Worm (Caenorhabditis elegans): Measurements from ENCODE around the gene K03A11.5.

Gene K03A11.5

DNA sequence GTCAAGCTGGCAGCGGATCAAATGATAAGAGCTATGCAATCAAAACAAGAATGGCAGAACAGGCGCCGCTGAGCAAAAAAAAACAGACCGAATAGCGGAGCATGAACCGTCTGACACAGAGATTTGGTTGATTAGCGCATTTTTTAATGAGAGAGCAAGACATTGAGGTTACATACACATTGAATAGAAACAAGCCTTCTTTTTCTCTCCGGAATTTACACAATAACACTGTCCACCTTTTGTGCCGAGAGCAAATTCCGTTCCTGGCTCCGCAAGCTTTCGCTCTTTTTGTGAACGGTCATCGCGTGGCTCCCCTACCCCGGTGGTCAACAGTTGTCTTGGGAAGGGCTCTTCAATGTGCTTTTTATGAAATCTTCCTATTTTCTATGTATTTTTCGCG, 7.8 kb upstream of the K03A11.5 start, which contains the start of gene K03A11.6:
Gene K03A11.6, plus strand, starts transcription at position 301 of the 400 bp plus-strand sequence.
- TF ChIP-seq cebp-1 (GFP tag; IDR thresholded peaks at IDR 0.05) (no peak), cebp-1 (tag; optimal IDR thresholded peaks at IDR 0.05) (no peak), lin-54 (GFP tag; optimal IDR thresholded peaks at IDR 0.05) (no peak), B0019.2 (GFP tag; conservative IDR thresholded peaks at IDR 0.05) (no peak), aptf-3 (GFP tag; IDR thresholded peaks at IDR 0.05) (no peak), lin-26 (GFP tag; IDR thresholded peaks at IDR 0.05) (no peak), hlh-26 (GFP tag; conservative IDR thresholded peaks at IDR 0.05) (no peak), lir-1 (GFP tag; conservative IDR thresholded peaks at IDR 0.05) (no peak)

ce11 chrX:13059984-13060383, 3.4 kb upstream of the K03A11.5 start:
- TF ChIP-seq nhr-80 (tag; optimal IDR thresholded peaks at IDR 0.05) (peak; percentile 82), madf-3 (GFP tag; IDR thresholded peaks at IDR 0.05) (no peak)

DNA sequence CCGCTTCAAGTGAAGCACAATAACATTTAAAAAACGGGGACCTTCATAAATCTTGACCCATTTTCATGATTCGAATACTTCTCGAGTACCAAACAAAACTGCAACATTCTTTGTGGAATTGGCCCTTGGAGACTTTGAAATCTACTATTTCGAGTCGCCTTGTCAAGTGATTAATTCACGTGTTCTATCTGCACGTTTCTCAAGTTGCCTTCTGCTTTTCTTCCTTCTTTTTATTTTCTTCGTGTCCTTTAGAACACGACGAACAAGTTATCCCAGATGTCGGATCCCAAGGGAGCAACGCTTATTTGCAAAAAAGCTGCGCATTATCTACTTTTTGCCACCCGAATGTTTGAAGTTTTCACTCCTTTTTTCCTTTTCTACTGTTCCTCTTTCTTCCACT, 2.0 kb upstream of the K03A11.5 start:
- TF ChIP-seq rec-8 (tag; optimal IDR thresholded peaks at IDR 0.05) (no peak), ekl-4 (GFP tag; IDR thresholded peaks at IDR 0.05) (no peak), lin-54 (GFP tag; optimal IDR thresholded peaks at IDR 0.05) (no peak), tbx-9 (tag; optimal IDR thresholded peaks at IDR 0.05; ENCODE audit: borderline replicate concordance) (no peak)

ce11 chrX:13071120-13071519, 7.8 kb downstream of the K03A11.5 start, which contains the start of gene cpx-2:
TSS of gene cpx-2 (minus strand) at chrX:13071220.
- TF ChIP-seq hmg-1.2 (GFP tag; IDR thresholded peaks at IDR 0.05) (no peak), Y79H2A.3 (GFP tag; conservative IDR thresholded peaks at IDR 0.05) (no peak), K12H6.12 (tag; optimal IDR thresholded peaks at IDR 0.05) (no peak), snpc-3.4 (tag; optimal IDR thresholded peaks at IDR 0.05) (no peak), ceh-100 (GFP tag; IDR thresholded peaks at IDR 0.05) (no peak)

- TF ChIP-seq nhr-27 (tag; optimal IDR thresholded peaks at IDR 0.05) (no peak), hlh-26 (GFP tag; conservative IDR thresholded peaks at IDR 0.05) (no peak), tbx-9 (tag; optimal IDR thresholded peaks at IDR 0.05; ENCODE audit: borderline replicate concordance) (no peak), madf-6 (GFP tag; IDR thresholded peaks at IDR 0.05) (no peak), efl-1 (GFP tag; optimal IDR thresholded peaks at IDR 0.05) (no peak), tbp1 (GFP tag; optimal IDR thresholded peaks at IDR 0.05) (no peak), madf-8 (GFP tag; conservative IDR thresholded peaks at IDR 0.05) (no peak), snpc-1.1 (tag; optimal IDR thresholded peaks at IDR 0.05; ENCODE audit: insufficient read depth) (no peak), let-526 (GFP tag; IDR thresholded peaks at IDR 0.05) (no peak), F52B5.7 (tag; optimal IDR thresholded peaks at IDR 0.05) (no peak), attf-6 (GFP tag; IDR thresholded peaks at IDR 0.05) (no peak), bed-2 (GFP tag; IDR thresholded peaks at IDR 0.05) (no peak), tlf-1 (GFP tag; optimal IDR thresholded peaks at IDR 0.05) (no peak), K12H6.12 (tag; optimal IDR thresholded peaks at IDR 0.05) (no peak), dpff-1 (tag; optimal IDR thresholded peaks at IDR 0.05) (no peak)
Measured at ce11 chrX:13074373-13074772, 11.0 kb downstream of the K03A11.5 start, which contains the start of gene ceh-28. TSS of gene ceh-28 (plus strand) at chrX:13074673.

- TF ChIP-seq K12H6.12 (tag; optimal IDR thresholded peaks at IDR 0.05) (no peak), rcor-1 (GFP tag; IDR thresholded peaks at IDR 0.05) (no peak), rpc-1 (optimal IDR thresholded peaks at IDR 0.05) (no peak), rpc-1 (tag; optimal IDR thresholded peaks at IDR 0.05) (no peak), ceh-58 (GFP tag; IDR thresholded peaks at IDR 0.05) (no peak), hsf-1 (GFP tag; IDR thresholded peaks at IDR 0.05) (no peak), nfyb-1 (GFP tag; IDR thresholded peaks at IDR 0.05) (no peak), unc-130 (GFP tag; optimal IDR thresholded peaks at IDR 0.05) (no peak), lin-35 (GFP tag; optimal IDR thresholded peaks at IDR 0.05) (no peak), lin-54 (GFP tag; optimal IDR thresholded peaks at IDR 0.05) (no peak), madf-8 (GFP tag; conservative IDR thresholded peaks at IDR 0.05) (no peak), F23B12.7 (tag; optimal IDR thresholded peaks at IDR 0.05; ENCODE audit: insufficient read depth) (no peak), zim-3 (tag; optimal IDR thresholded peaks at IDR 0.05) (no peak), Y95B8A.8 (GFP tag; IDR thresholded peaks at IDR 0.05) (no peak)
Measured at ce11 chrX:13077872-13078271, 14.5 kb downstream of the K03A11.5 start, which contains the start of gene K03A11.4. TSS of gene K03A11.4 (plus strand) at chrX:13078172.
